Worm (Caenorhabditis elegans): ENCODE results near the gene tsp-3.

DNA sequence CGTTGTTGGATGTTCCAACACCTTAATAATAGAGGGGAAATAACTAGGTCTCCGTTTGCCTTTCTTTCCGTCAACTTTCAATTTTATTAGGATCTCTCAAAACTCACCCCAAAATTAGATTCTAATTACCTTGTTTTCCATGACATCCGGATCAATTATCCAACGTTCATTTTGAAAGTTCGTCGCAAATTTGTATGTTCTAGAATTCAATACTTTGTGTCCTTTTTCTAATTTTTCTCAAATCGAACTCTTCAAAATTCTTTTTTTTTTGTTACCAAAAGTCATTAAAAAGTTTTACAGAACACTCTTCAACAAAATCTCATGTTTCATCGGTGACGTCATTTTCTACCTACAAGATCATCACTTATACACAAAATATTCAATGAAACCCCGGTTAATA lies 10.3 kb downstream of the tsp-3 start, which contains the start of gene Y43F4A.1:
- TF ChIP-seq fkh-10 (GFP tag; optimal IDR thresholded peaks at IDR 0.05) (no peak), elt-2 (tag; optimal IDR thresholded peaks at IDR 0.05) (no peak), elt-4 (tag; optimal IDR thresholded peaks at IDR 0.05) (no peak)

Data from whole organism, late embryonic.